Worm (Caenorhabditis elegans) whole organism, L4/young adult: ENCODE results near the gene tag-191.

ENCODE experiments used
- W03F9.2 ChIP-seq: fragments of 150-350 bp; optimal IDR thresholded peaks from 2 replicates; lab custom pipeline; 2014; ENCODE audit warnings: missing biosample characterization, missing genetic modification characterization
- dao-5 ChIP-seq: sonication (generic microtip); optimal IDR thresholded peaks from 2 replicates; lab custom pipeline; 2016; ENCODE audit warnings: missing genotype, missing genetic modification characterization, moderate library complexity, missing compliant biosample characterization
- him-1 ChIP-seq: sonication (generic microtip); optimal IDR thresholded peaks from 2 replicates; lab custom pipeline; 2016; ENCODE audit warnings: missing genotype, missing genetic modification reagents, missing genetic modification characterization, missing compliant biosample characterization

The tag-191 gene

ce11 chrV:14532374-14532773 is 3.8 kb downstream of the tag-191 start:
- TF ChIP-seq W03F9.2 (tag; lab: Kevin White, UChicago): no peak
- TF ChIP-seq dao-5 (tag; lab: Kevin White, UChicago): no peak
- no peak for TF ChIP-seq him-1

DNA sequence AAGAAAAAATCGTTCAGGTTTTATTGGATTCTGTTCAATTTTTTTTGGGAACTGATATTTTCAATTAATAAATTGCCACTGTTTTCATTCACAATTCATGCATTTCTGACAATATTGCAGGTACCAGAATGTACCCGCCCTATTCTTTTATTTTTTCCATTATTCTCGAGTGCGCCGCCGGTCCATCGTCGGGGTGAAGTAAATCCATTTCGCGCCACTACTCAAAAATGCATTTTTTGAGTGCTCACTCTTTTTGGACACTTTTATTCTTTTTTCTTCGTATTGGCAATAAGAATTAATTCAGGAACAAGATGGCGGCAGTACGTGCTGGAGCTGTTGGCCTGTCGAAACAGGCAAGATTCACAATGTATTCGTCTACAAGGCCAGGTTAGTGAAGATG is 5.4 kb downstream of the tag-191 start, which contains the start of gene kcnl-4:
Gene kcnl-4 (plus strand): TSS at position 301 of the 400 bp plus-strand sequence.
- TF ChIP-seq W03F9.2 (tag; lab: Kevin White, UChicago) (no peak), dao-5 (tag; lab: Kevin White, UChicago) (no peak), him-1 (no peak)

ce11 chrV:14527210-14527609 is 9.0 kb downstream of the tag-191 start:
- TF ChIP-seq him-1 (no peak), W03F9.2 (tag; lab: Kevin White, UChicago) (no peak), dao-5 (tag; lab: Kevin White, UChicago) (no peak)

DNA sequence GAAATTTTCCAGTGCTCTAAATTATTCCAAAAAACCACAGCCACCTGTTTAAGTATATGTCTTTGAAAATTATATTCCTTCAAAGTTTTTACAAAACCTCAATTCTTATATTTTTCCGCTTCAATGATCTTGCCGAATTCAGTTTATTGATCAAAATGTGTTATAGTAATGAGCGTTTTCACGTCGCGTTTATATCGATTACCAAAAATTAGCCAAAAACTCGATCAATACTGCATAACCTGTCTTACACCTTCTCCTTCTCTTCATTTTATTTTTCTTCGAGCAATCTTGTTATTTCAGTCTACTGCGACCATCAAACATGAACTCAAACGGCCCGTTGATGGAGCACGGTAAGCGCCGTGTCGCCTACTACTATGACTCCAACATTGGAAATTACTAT is 11.1 kb downstream of the tag-191 start, which contains the start of gene hda-1:
Gene hda-1 (plus strand): TSS at position 301 of the 400 bp plus-strand sequence.
- TF ChIP-seq dao-5 (tag; lab: Kevin White, UChicago): no peak
- no peak for TF ChIP-seq W03F9.2 (tag; lab: Kevin White, UChicago)
- no peak for TF ChIP-seq him-1

DNA sequence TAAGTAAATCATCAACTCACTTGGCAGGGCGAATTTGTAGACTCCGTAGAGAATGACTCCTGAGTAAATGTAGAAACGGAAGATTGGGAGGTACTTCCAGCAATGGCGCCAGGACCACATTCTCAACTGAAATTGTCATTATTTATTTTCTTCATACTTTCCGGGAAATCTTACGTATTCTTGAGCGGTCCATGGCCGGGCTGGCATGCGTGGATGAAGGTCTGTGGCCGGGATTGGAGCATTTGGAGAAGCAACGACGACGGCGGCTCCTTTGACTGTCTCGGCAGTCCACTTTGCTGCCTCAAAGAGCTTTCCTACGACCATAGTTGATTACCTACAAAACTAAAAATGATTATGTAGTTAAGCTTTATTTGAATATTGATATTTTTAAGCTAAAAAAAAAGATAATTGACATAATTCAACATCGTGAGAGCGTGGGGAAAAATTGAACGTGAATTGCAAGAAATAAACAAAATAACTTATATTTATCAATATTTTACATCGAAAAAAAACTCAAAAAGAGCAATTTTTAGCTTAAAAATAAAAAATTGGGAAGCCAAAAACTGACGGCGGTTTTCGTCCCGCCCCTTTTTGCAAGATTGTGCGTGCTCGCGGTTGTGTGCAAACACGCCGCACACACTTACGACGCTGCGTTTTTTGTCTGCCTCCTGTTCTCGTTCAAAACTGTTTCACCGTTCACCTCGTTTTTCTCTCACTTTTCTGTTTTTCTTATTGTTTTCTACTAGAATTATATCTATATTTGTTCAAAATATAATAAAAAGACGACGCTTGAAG is 12.2 kb downstream of the tag-191 start, which contains the start of gene ril-1:
Gene ril-1 (minus strand): TSS at position 342 of the 795 bp plus-strand sequence.
- TF ChIP-seq him-1 (no peak), dao-5 (tag; lab: Kevin White, UChicago) (no peak), W03F9.2 (tag; lab: Kevin White, UChicago) (peak; percentile 50)

ce11 chrV:14523105-14523504 is 13.1 kb downstream of the tag-191 start, which contains the start of gene C53A5.2:
TSS of gene C53A5.2 (minus strand) at chrV:14523205.
- TF ChIP-seq W03F9.2 (tag; lab: Kevin White, UChicago) (no peak), him-1 (no peak), dao-5 (tag; lab: Kevin White, UChicago) (no peak)

DNA sequence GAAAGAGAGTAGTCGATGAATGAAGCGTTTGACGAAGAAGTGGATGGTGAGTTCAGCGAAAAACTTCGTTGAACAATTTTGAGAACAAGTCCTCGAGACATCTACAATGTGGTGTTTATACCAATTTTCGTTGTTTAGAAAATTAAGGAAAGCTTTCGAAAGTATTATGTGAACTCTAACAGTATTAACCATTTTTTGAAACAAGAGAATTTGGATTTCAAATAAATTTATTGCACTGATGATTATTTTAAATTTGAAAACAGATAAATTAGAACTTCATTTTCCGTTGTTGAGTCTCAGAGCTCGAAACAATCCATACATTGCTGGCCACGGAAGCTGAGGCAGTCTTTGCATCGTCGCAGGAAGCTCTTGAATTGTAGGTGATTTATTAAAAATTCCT is 13.7 kb downstream of the tag-191 start, which contains the start of gene C53A5.16:
Gene C53A5.16 (minus strand): TSS at position 101 of the 400 bp plus-strand sequence.
- TF ChIP-seq dao-5 (tag; lab: Kevin White, UChicago) (no peak), W03F9.2 (tag; lab: Kevin White, UChicago) (no peak), him-1 (no peak)

DNA sequence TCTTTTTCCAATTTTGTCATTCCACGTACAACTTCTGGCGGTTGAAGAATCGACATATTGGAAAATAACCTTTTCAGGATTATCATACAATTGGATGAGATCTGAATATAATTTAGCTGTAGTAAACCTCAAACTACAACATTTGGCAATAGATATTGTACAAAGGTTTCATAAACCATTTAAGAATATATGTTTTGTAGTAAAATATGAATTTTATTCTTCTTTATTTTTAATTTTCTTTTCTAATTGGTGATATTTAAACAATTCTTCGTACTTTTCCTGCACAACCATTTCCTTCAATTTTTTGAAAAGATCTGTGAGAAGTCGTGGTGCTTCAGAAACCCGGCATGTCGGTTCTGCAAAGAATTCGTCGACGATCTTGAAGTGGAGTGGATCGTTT is 15.2 kb downstream of the tag-191 start, which contains the start of gene C53A5.17:
Gene C53A5.17 (minus strand): TSS at position 101 of the 400 bp plus-strand sequence.
- TF ChIP-seq W03F9.2 (tag; lab: Kevin White, UChicago) (no peak), dao-5 (tag; lab: Kevin White, UChicago) (no peak), him-1 (no peak)

- TF ChIP-seq dao-5 (tag; lab: Kevin White, UChicago) (no peak), W03F9.2 (tag; lab: Kevin White, UChicago) (no peak), him-1 (no peak)
Measured at ce11 chrV:14519268-14519667, 16.9 kb downstream of the tag-191 start, which contains the start of gene R02D5.8. TSS of gene R02D5.8 (minus strand) at chrV:14519368.

DNA sequence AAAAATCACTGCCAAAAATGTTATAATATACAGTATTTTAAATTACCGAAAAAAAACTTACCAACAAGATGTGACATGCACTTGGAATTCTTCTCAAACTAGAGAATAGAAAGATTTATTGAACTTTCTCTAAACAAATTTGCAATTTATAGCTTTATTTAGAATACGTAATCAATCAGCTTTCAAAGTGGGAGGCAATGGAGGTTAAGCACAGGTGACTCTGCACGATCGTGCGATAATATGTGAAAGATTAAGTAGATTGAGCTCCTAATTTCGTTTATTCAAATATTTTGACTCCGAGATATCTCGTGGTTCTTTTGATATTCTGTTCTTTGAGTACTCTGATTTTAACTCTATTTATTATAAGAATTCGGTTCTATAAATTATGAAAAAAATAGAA is 18.2 kb downstream of the tag-191 start, which contains the start of gene R02D5.6:
Gene R02D5.6 (minus strand): TSS at position 101 of the 400 bp plus-strand sequence.
- TF ChIP-seq W03F9.2 (tag; lab: Kevin White, UChicago) (no peak), dao-5 (tag; lab: Kevin White, UChicago) (no peak)

DNA sequence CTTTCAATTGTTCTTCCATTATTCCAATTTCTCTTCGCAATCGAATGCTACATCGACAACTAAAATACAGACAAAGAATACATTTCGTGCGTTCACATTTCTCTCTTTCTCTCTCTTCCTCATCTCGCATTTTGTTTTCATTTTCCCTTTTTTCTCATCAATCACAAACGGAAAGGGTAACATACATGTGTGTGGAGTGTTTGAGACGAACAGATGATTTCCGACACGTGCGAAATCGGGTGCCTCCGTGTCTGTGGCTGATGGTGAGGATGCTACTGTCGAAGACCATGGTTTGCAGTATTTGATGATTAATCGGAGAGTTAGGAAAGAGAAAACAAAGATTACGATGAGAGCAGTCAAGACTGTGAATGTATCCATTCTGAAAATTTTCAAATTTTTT is 25.4 kb downstream of the tag-191 start, which contains the start of gene R02D5.9:
Gene R02D5.9 (minus strand): TSS at position 378 of the 400 bp plus-strand sequence.
- no peak for TF ChIP-seq W03F9.2 (tag; lab: Kevin White, UChicago)
- no peak for TF ChIP-seq him-1
- TF ChIP-seq dao-5 (tag; lab: Kevin White, UChicago): no peak

DNA sequence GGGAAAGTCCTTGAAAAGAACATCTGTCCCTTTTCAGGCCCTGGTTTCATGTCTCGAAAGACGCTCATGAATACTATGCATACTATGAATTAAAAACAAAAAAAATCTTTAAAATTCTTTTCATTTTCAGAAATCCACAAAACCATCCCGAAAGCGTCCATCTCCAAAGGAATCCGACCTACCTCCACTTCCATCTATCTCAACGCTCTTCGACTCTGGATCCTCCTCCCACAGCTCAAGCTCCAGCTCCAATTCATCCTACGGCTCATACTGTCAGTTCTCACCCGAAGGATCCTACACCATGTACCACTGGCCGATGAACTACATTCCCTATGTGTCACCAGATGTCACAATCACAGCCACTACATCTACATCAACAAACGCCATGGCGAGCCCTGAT is 27.6 kb downstream of the tag-191 start:
- no peak for TF ChIP-seq dao-5 (tag; lab: Kevin White, UChicago)
- TF ChIP-seq W03F9.2 (tag; lab: Kevin White, UChicago): no peak
- TF ChIP-seq him-1: no peak

- TF ChIP-seq dao-5 (tag; lab: Kevin White, UChicago): no peak
- TF ChIP-seq W03F9.2 (tag; lab: Kevin White, UChicago): no peak
- TF ChIP-seq him-1: no peak
Measured at ce11 chrV:14508005-14508521, 28.1 kb downstream of the tag-191 start, which contains the start of gene R02D5.1. TSS of gene R02D5.1 (plus strand) at chrV:14508249.
